Worm (Caenorhabditis elegans) whole organism, midembryonic: ENCODE results near the gene clc-1.

Experiments
- T22C8.4 ChIP-seq: fragments of 200-800 bp; sonication (Bioruptor generic); IDR thresholded peaks from 2 replicates; pipeline ENCODE4 v1.3.6; 2022; ENCODE audit warnings: missing genetic modification characterization, missing compliant biosample characterization
- flt-1 ChIP-seq: fragments of 200-800 bp; sonication (Bioruptor generic); IDR thresholded peaks from 2 replicates; pipeline ENCODE4 v1.3.6; 2022; ENCODE audit warnings: missing genetic modification characterization, missing compliant biosample characterization
- klf-2 ChIP-seq: fragments of 200-800 bp; sonication (Bioruptor generic); conservative IDR thresholded peaks from 2 replicates; pipeline ENCODE4 v1.3.6; 2022; ENCODE audit warnings: missing genetic modification reagents, missing genetic modification characterization, missing compliant biosample characterization
- med-1 ChIP-seq: sonication (generic microtip); optimal IDR thresholded peaks from 2 replicates; lab custom pipeline; 2017; ENCODE audit warnings: missing genetic modification characterization, mild to moderate bottlenecking, missing compliant biosample characterization, antibody characterized with exemption, missing genetic modification reagents; ENCODE audit not compliant: insufficient read depth
- tab-1 ChIP-seq: fragments of 200-800 bp; sonication (Bioruptor generic); IDR thresholded peaks from 2 replicates; pipeline ENCODE4 v1.3.6; 2022; ENCODE audit warnings: missing genetic modification characterization, missing compliant biosample characterization

- no peak for TF ChIP-seq T22C8.4 (GFP tag; lab: Robert Waterston, UW)
- no peak for TF ChIP-seq flt-1 (GFP tag; lab: Robert Waterston, UW)
- TF ChIP-seq tab-1 = no peak
- no peak for TF ChIP-seq klf-2 (GFP tag; lab: Robert Waterston, UW)
- TF ChIP-seq med-1 = no peak
Observed at ce11 chrX:11035563-11035962, 11.7 kb upstream of the clc-1 start.
